Worm (Caenorhabditis elegans) whole organism, L3 larva: ENCODE results near the gene aco-2.

Source experiments
- ceh-82 ChIP-seq: fragments of 150-350 bp; optimal IDR thresholded peaks from 2 replicates; lab custom pipeline; 2014; ENCODE audit warnings: missing biosample characterization, missing genetic modification characterization
- nhr-76 ChIP-seq: fragments of 150-350 bp; sonication (generic microtip); optimal IDR thresholded peaks from 5 replicates; lab custom pipeline; 2014; ENCODE audit warnings: missing biosample characterization, missing genetic modification characterization

- no peak for TF ChIP-seq ceh-82 (tag; lab: Kevin White, UChicago)
- no peak for TF ChIP-seq nhr-76 (tag; lab: Kevin White, UChicago)
Measured at ce11 chrIII:7972687-7973086, 830 bp upstream of the aco-2 start.
